Worm (Caenorhabditis elegans): ENCODE data around the gene C15F1.8.
A peak's percentile ranks its signal among the peaks of the same experiment; 100 is the strongest.

The C15F1.8 gene

DNA sequence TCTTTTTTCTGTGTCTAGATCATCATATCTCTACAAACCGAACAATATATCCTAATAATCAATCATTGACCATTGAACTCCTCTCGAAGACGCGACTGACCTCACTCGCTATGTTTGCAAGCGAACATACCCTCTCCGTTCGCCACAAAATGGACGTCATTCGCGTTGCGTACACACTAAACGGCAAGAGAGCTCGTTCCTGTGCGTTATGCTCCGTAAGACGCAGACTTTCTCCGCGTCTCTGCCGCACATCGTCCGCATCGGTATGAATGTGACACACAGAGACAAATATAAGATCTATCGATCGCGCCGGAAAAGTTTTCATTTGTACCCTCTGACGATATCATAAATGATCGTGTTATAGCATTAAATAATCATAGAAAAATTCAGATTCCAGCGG lies 51.6 kb downstream of the C15F1.8 start:
- TF ChIP-seq nhr-179 (tag; optimal IDR thresholded peaks at IDR 0.05) (no peak), madf-3 (GFP tag; IDR thresholded peaks at IDR 0.05) (0 out of 2 replicates have a peak, but pooled peaks have one; percentile 44)
